Fruit fly (Drosophila melanogaster) whole organism, embryonic: ENCODE data around the gene CG31029.

Source experiments
- Aef1 ChIP-seq: fragments of 200-800 bp; sonication (Bioruptor generic); IDR thresholded peaks from 3 replicates; pipeline ENCODE4 v1.3.6; 2022; ENCODE audit warnings: missing biosample characterization, missing genetic modification characterization
- Atf-2 ChIP-seq: fragments of 200-800 bp; sonication (Bioruptor generic); optimal IDR thresholded peaks from 2 replicates; lab custom pipeline; 2016; ENCODE audit warnings: missing biosample characterization, missing genetic modification characterization
- BtbVII ChIP-seq: fragments of 200-800 bp; sonication (Bioruptor generic); optimal IDR thresholded peaks from 3 replicates; lab custom pipeline; 2017; ENCODE audit warnings: missing biosample characterization, mild to moderate bottlenecking, missing genetic modification characterization
- C15 ChIP-seq: fragments of 200-800 bp; sonication (Bioruptor generic); IDR thresholded peaks from 3 replicates; pipeline ENCODE4 v1.3.6; 2022; ENCODE audit warnings: missing biosample characterization, missing genetic modification characterization
- CG10654 ChIP-seq: fragments of 200-800 bp; sonication (Bioruptor generic); optimal IDR thresholded peaks from 2 replicates; lab custom pipeline; 2016; ENCODE audit warnings: missing biosample characterization, missing genetic modification characterization
- CG11456 ChIP-seq: fragments of 200-800 bp; sonication (Bioruptor generic); IDR thresholded peaks from 3 replicates; pipeline ENCODE4 v1.3.6; 2022; ENCODE audit warnings: missing biosample characterization, missing genetic modification characterization
- CG11504 ChIP-seq: fragments of 200-800 bp; sonication (Bioruptor generic); optimal IDR thresholded peaks from 3 replicates; lab custom pipeline; 2019; ENCODE audit warnings: missing biosample characterization, mild to moderate bottlenecking, missing genetic modification characterization, moderate library complexity
- CG13894 ChIP-seq: fragments of 200-800 bp; sonication (Bioruptor generic); optimal IDR thresholded peaks from 3 replicates; lab custom pipeline; 2018; ENCODE audit warnings: missing biosample characterization, mild to moderate bottlenecking, missing genetic modification characterization, moderate library complexity
- CG15696 ChIP-seq: fragments of 200-800 bp; sonication (Bioruptor generic); optimal IDR thresholded peaks from 2 replicates; lab custom pipeline; 2019; ENCODE audit warnings: missing biosample characterization, mild to moderate bottlenecking, missing genetic modification characterization, moderate library complexity
- CG3065 ChIP-seq: fragments of 200-800 bp; sonication (Bioruptor generic); optimal IDR thresholded peaks from 2 replicates; lab custom pipeline; 2016; ENCODE audit warnings: missing biosample characterization, missing genetic modification characterization
- CG3163 ChIP-seq: fragments of 200-800 bp; sonication (Bioruptor generic); optimal IDR thresholded peaks from 3 replicates; lab custom pipeline; 2016; ENCODE audit warnings: missing biosample characterization, missing genetic modification characterization
- CG4328 ChIP-seq: fragments of 200-800 bp; sonication (Bioruptor generic); optimal IDR thresholded peaks from 3 replicates; lab custom pipeline; 2017; ENCODE audit warnings: missing biosample characterization, missing genetic modification reagents, missing genetic modification characterization
- CG4360 ChIP-seq: fragments of 200-800 bp; sonication (Bioruptor generic); IDR thresholded peaks from 2 replicates; pipeline ENCODE4 v1.3.6; 2022; ENCODE audit warnings: missing biosample characterization, missing genetic modification characterization
- CG5245 ChIP-seq: fragments of 200-800 bp; sonication (Bioruptor generic); optimal IDR thresholded peaks from 3 replicates; lab custom pipeline; 2016; ENCODE audit warnings: missing biosample characterization, missing genetic modification characterization
- CG6654 ChIP-seq: fragments of 200-800 bp; sonication (Bioruptor generic); optimal IDR thresholded peaks from 2 replicates; lab custom pipeline; 2017; ENCODE audit warnings: missing biosample characterization, mild to moderate bottlenecking, missing genetic modification characterization
- CG6854 ChIP-seq: fragments of 200-800 bp; sonication (Bioruptor generic); optimal IDR thresholded peaks from 3 replicates; lab custom pipeline; 2017; ENCODE audit warnings: missing biosample characterization, mild to moderate bottlenecking, missing genetic modification characterization
- CG8359 ChIP-seq: fragments of 200-800 bp; sonication (Bioruptor generic); optimal IDR thresholded peaks from 2 replicates; lab custom pipeline; 2017; ENCODE audit warnings: missing biosample characterization, mild to moderate bottlenecking, missing genetic modification characterization, borderline replicate concordance
- CG9932 ChIP-seq: fragments of 200-800 bp; sonication (Bioruptor generic); IDR thresholded peaks from 2 replicates; pipeline ENCODE4 v1.3.6; 2022; ENCODE audit warnings: missing biosample characterization, missing genetic modification characterization
- Camta ChIP-seq: fragments of 200-800 bp; sonication (Bioruptor generic); optimal IDR thresholded peaks from 2 replicates; lab custom pipeline; 2016; ENCODE audit warnings: missing biosample characterization, missing genetic modification characterization
- CoRest ChIP-seq: fragments of 200-800 bp; sonication (Bioruptor generic); optimal IDR thresholded peaks from 3 replicates; lab custom pipeline; 2018; ENCODE audit warnings: missing biosample characterization, mild to moderate bottlenecking, missing genetic modification characterization, moderate library complexity
- Deaf1 ChIP-seq: fragments of 200-800 bp; optimal IDR thresholded peaks from 3 replicates; lab custom pipeline; 2019; ENCODE audit warnings: missing biosample characterization, mild to moderate bottlenecking, missing genetic modification characterization, moderate library complexity
- E2f1 ChIP-seq: fragments of 200-800 bp; sonication (Bioruptor generic); IDR thresholded peaks from 2 replicates; pipeline ENCODE4 v1.3.6; 2022; ENCODE audit warnings: missing biosample characterization, missing genetic modification characterization
- H15 ChIP-seq: fragments of 200-800 bp; sonication (Bioruptor generic); IDR thresholded peaks from 3 replicates; pipeline ENCODE4 v1.3.6; 2022; ENCODE audit warnings: missing biosample characterization, missing genetic modification characterization
- HLHmδ ChIP-seq: fragments of 200-800 bp; sonication (Bioruptor generic); optimal IDR thresholded peaks from 2 replicates; lab custom pipeline; 2018; ENCODE audit warnings: missing biosample characterization, mild to moderate bottlenecking, missing genetic modification characterization, moderate library complexity
- Hand ChIP-seq: fragments of 200-800 bp; sonication (Bioruptor generic); optimal IDR thresholded peaks from 2 replicates; lab custom pipeline; 2017; ENCODE audit warnings: mild to moderate bottlenecking, missing biosample characterization, missing genetic modification reagents, missing genetic modification characterization
- Hey ChIP-seq: fragments of 200-800 bp; sonication (Bioruptor generic); optimal IDR thresholded peaks from 3 replicates; lab custom pipeline; 2018; ENCODE audit warnings: missing biosample characterization, mild to moderate bottlenecking, missing genetic modification characterization
- Max ChIP-seq: fragments of 200-800 bp; sonication (Bioruptor generic); optimal IDR thresholded peaks from 2 replicates; lab custom pipeline; 2016; ENCODE audit warnings: missing biosample characterization, mild to moderate bottlenecking, missing genetic modification characterization
- abd-A ChIP-seq: fragments of 200-800 bp; sonication (Bioruptor generic); optimal IDR thresholded peaks from 3 replicates; lab custom pipeline; 2019; ENCODE audit warnings: missing biosample characterization, mild to moderate bottlenecking, missing genetic modification characterization, moderate library complexity
- corto ChIP-seq: fragments of 200-800 bp; sonication (Bioruptor generic); optimal IDR thresholded peaks from 2 replicates; lab custom pipeline; 2016; ENCODE audit warnings: missing biosample characterization, mild to moderate bottlenecking, missing genetic modification characterization, moderate library complexity
- crol ChIP-seq: fragments of 200-800 bp; sonication (Bioruptor generic); IDR thresholded peaks from 2 replicates; pipeline ENCODE4 v1.3.6; 2022; ENCODE audit warnings: missing biosample characterization, missing genetic modification characterization
- cwo ChIP-seq: fragments of 200-800 bp; sonication (Bioruptor generic); optimal IDR thresholded peaks from 3 replicates; lab custom pipeline; 2017; ENCODE audit warnings: missing biosample characterization, missing genetic modification characterization, mild to moderate bottlenecking, moderate library complexity, missing genetic modification reagents
- danr ChIP-seq: fragments of 200-800 bp; sonication (Bioruptor generic); IDR thresholded peaks from 2 replicates; pipeline ENCODE4 v1.3.6; 2022; ENCODE audit warnings: missing biosample characterization, missing genetic modification characterization
- gcm2 ChIP-seq: fragments of 200-800 bp; sonication (Bioruptor generic); optimal IDR thresholded peaks from 2 replicates; lab custom pipeline; 2016; ENCODE audit warnings: missing biosample characterization, missing genetic modification characterization
- gem ChIP-seq: fragments of 200-800 bp; sonication (Bioruptor generic); optimal IDR thresholded peaks from 2 replicates; lab custom pipeline; 2019; ENCODE audit warnings: missing biosample characterization, mild to moderate bottlenecking, missing genetic modification characterization, moderate library complexity
- ham ChIP-seq: fragments of 200-800 bp; sonication (Bioruptor generic); IDR thresholded peaks from 2 replicates; pipeline ENCODE4 v1.3.6; 2022; ENCODE audit warnings: missing biosample characterization, missing genetic modification characterization
- ind ChIP-seq: fragments of 200-800 bp; sonication (Bioruptor generic); optimal IDR thresholded peaks from 3 replicates; lab custom pipeline; 2016; ENCODE audit warnings: missing biosample characterization, missing genetic modification characterization
- insv ChIP-seq, 2 experiments: fragments of 200-800 bp; sonication (Bioruptor generic); optimal IDR thresholded peaks; 3 replicates each; lab custom pipeline; 2016 to 2018; ENCODE audit warnings: missing biosample characterization in 2 of 2, missing genetic modification characterization in 2 of 2
- kah ChIP-seq: fragments of 200-800 bp; sonication (Bioruptor generic); optimal IDR thresholded peaks from 2 replicates; lab custom pipeline; 2018; ENCODE audit warnings: missing biosample characterization, mild to moderate bottlenecking, missing genetic modification characterization
- lola ChIP-seq, 3 experiments: fragments of >200 bp in 2 of 3; fragments of 200-800 bp in 1 of 3; sonication (Bioruptor generic) in 1 of 3; optimal IDR thresholded peaks; 2 replicates each; lab custom pipeline; 2017 to 2019; ENCODE audit warnings: missing biosample characterization in 3 of 3, missing genetic modification characterization in 3 of 3, mild to moderate bottlenecking in 1 of 3, moderate library complexity in 1 of 3
- mld ChIP-seq: fragments of 200-800 bp; sonication (Bioruptor generic); IDR thresholded peaks from 3 replicates; pipeline ENCODE4 v1.3.6; 2022; ENCODE audit warnings: missing biosample characterization, missing genetic modification characterization; ENCODE audit not compliant: partially characterized antibody
- pfk ChIP-seq: fragments of 200-800 bp; sonication (Bioruptor generic); optimal IDR thresholded peaks from 2 replicates; lab custom pipeline; 2018; ENCODE audit warnings: missing biosample characterization, mild to moderate bottlenecking, missing genetic modification characterization, moderate library complexity
- sisA ChIP-seq: fragments of 200-800 bp; sonication (Bioruptor generic); IDR thresholded peaks from 2 replicates; pipeline ENCODE4 v1.3.6; 2022; ENCODE audit warnings: missing biosample characterization, missing genetic modification characterization
- so ChIP-seq: fragments of 200-800 bp; sonication (Bioruptor generic); IDR thresholded peaks from 3 replicates; pipeline ENCODE4 v1.3.6; 2022; ENCODE audit warnings: missing biosample characterization, missing genetic modification characterization
- stc ChIP-seq: fragments of 200-800 bp; sonication (Bioruptor generic); IDR thresholded peaks from 2 replicates; pipeline ENCODE4 v1.3.6; 2022; ENCODE audit warnings: missing biosample characterization, missing genetic modification characterization
- tio ChIP-seq: fragments of 200-800 bp; sonication (Bioruptor generic); optimal IDR thresholded peaks from 2 replicates; lab custom pipeline; 2017; ENCODE audit warnings: missing biosample characterization, missing genetic modification characterization, inconsistent platforms
- usp ChIP-seq: fragments of >200 bp; optimal IDR thresholded peaks from 2 replicates; lab custom pipeline; 2017; ENCODE audit warnings: missing biosample characterization, missing genetic modification characterization
- vnd ChIP-seq: fragments of 200-800 bp; sonication (Bioruptor generic); IDR thresholded peaks from 3 replicates; pipeline ENCODE4 v1.3.6; 2022; ENCODE audit warnings: missing biosample characterization, missing genetic modification characterization; ENCODE audit not compliant: partially characterized antibody
- vvl ChIP-seq: fragments of 200-800 bp; sonication (Bioruptor generic); IDR thresholded peaks from 2 replicates; pipeline ENCODE4 v1.3.6; 2022; ENCODE audit warnings: missing biosample characterization, missing genetic modification characterization
- zen2 ChIP-seq: fragments of 200-800 bp; sonication (Bioruptor generic); IDR thresholded peaks from 3 replicates; pipeline ENCODE4 v1.3.6; 2022; ENCODE audit warnings: missing biosample characterization, missing genetic modification characterization; ENCODE audit not compliant: partially characterized antibody

Gene CG31029

dm6 chr3R:30090261-30091006 is 41.8 kb downstream of the CG31029 start (continued):
- no peak for TF ChIP-seq C15 (GFP tag; lab: Robert Waterston, UW)
- peak; percentile 8 for TF ChIP-seq abd-A (tag; lab: Kevin White, UChicago)
- no peak for TF ChIP-seq lola (GFP tag; optimal IDR thresholded peaks at IDR 0.05; lab: Kevin White, UChicago)
- TF ChIP-seq CG4360 (GFP tag; lab: Robert Waterston, UW): no peak
- peak; percentile 75 for TF ChIP-seq Hey (tag; lab: Kevin White, UChicago)
- TF ChIP-seq HLHmδ (GFP tag; lab: Kevin White, UChicago): no peak
- no peak for TF ChIP-seq ham (GFP tag; lab: Robert Waterston, UW)
- TF ChIP-seq CG15696 (tag; lab: Kevin White, UChicago): no peak
- peak; percentile 74 for TF ChIP-seq CG3163
- no peak for TF ChIP-seq mld (GFP tag; lab: Robert Waterston, UW)
- peak; percentile 77 for TF ChIP-seq CG13894
- no peak for TF ChIP-seq so (GFP tag; lab: Robert Waterston, UW)
- TF ChIP-seq gcm2 (GFP tag; lab: Kevin White, UChicago): no peak
- peak; percentile 19 for TF ChIP-seq cwo
- peak; percentile 31 for TF ChIP-seq Deaf1 (tag; lab: Kevin White, UChicago)
- TF ChIP-seq Max (GFP tag; lab: Kevin White, UChicago): no peak
- TF ChIP-seq Camta (GFP tag; lab: Kevin White, UChicago): no peak
- TF ChIP-seq CG6854: no peak
- no peak for TF ChIP-seq CG9932 (GFP tag; lab: Robert Waterston, UW)
- no peak for TF ChIP-seq danr (GFP tag; lab: Robert Waterston, UW)
- TF ChIP-seq zen2: 0 out of 3 replicates have a peak, but pooled peaks have one; percentile 50
- TF ChIP-seq insv (GFP tag; optimal IDR thresholded peaks at IDR 0.05; lab: Kevin White, UChicago): no peak
- no peak for TF ChIP-seq CG8359 (GFP tag; lab: Kevin White, UChicago)
- no peak for TF ChIP-seq CoRest
- peak; percentile 72 for TF ChIP-seq crol (GFP tag; lab: Robert Waterston, UW)

dm6 chr3R:30084137-30084536 is 48.1 kb downstream of the CG31029 start:
- TF ChIP-seq CG6654: no peak
- TF ChIP-seq CG4328 (GFP tag; lab: Kevin White, UChicago): no peak
- TF ChIP-seq crol (GFP tag; lab: Robert Waterston, UW): no peak
- TF ChIP-seq CG11504 (tag; lab: Kevin White, UChicago): peak; percentile 9
- TF ChIP-seq gem: peak; percentile 4
- TF ChIP-seq CG10654 (GFP tag; lab: Kevin White, UChicago): no peak

dm6 chr3R:30083215-30083614 is 49.0 kb downstream of the CG31029 start:
- TF ChIP-seq CG11456 (GFP tag; lab: Robert Waterston, UW) (no peak), corto (GFP tag; lab: Kevin White, UChicago) (no peak), Atf-2 (GFP tag; lab: Kevin White, UChicago) (no peak), sisA (GFP tag; lab: Robert Waterston, UW) (no peak; the same call in 1 of the 2 replicates), E2f1 (no peak), tio (GFP tag; lab: Kevin White, UChicago) (no peak), Aef1 (GFP tag; lab: Robert Waterston, UW) (no peak), ind (peak; percentile 16), H15 (GFP tag; lab: Robert Waterston, UW) (no peak), usp (GFP tag; lab: Kevin White, UChicago) (no peak), vvl (no peak), stc (no peak), CG5245 (GFP tag; lab: Kevin White, UChicago) (no peak), Hand (GFP tag; lab: Kevin White, UChicago) (no peak), BtbVII (GFP tag; lab: Kevin White, UChicago) (no peak), pfk (GFP tag; lab: Kevin White, UChicago) (no peak), CG3065 (GFP tag; lab: Kevin White, UChicago) (no peak), kah (no peak), vnd (GFP tag; lab: Robert Waterston, UW) (no peak)
